Worm (Caenorhabditis elegans): ENCODE data around the gene Y46G5A.23.
A peak's percentile ranks its signal among the peaks of the same experiment; 100 is the strongest.

Y46G5A.23 gene

DNA sequence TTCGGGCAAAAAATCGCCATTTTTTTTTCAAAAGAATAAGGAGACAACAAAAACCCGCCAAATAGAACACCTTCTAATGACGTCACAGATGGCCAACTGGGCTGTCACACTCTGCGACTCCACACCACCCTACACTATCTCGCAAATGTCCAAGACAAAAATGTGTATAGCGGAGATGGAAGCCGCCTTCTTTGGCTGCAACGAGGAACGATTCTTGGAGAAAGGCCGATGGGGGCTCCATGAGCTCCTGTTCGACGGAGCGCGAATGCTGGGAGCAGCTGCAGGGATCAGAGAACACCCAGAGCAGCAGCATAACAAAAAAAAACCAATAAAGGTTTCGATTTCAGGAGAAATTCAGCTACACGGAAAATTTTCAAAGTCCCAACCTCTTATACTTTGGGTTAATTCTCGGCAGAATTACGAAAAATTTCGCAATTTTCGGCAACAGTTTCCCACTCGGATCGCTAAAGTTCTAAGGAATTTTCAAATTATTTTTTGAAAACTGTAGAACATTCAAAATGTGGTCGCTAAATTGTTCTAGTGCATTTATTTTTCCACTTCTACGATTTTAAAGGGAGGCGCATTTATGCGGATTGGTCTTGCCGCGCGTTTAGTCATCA, 22.9 kb downstream of the Y46G5A.23 start (continued):
- TF ChIP-seq aly-2 (tag; optimal IDR thresholded peaks at IDR 0.05) = no peak
- no peak for TF ChIP-seq ama-1 (optimal IDR thresholded peaks at IDR 0.05)
- peak; percentile 54 for TF ChIP-seq nhr-47 (tag; optimal IDR thresholded peaks at IDR 0.05)
- no peak for TF ChIP-seq fkh-4 (tag; optimal IDR thresholded peaks at IDR 0.05; ENCODE audit: borderline replicate concordance)
- TF ChIP-seq nhr-85 (tag) = peak; percentile 13
- TF ChIP-seq Y116A8C.19 (tag; optimal IDR thresholded peaks at IDR 0.05; ENCODE audit: borderline replicate concordance) = no peak
- TF ChIP-seq unc-98 (GFP tag; IDR thresholded peaks at IDR 0.05) = no peak
- no peak for TF ChIP-seq jun-1 (tag; optimal IDR thresholded peaks at IDR 0.05)
- no peak for TF ChIP-seq unc-30 (tag; optimal IDR thresholded peaks at IDR 0.05)
- TF ChIP-seq efl-3 (GFP tag; optimal IDR thresholded peaks at IDR 0.05) = no peak
- no peak for TF ChIP-seq nhr-90 (tag; optimal IDR thresholded peaks at IDR 0.05; ENCODE audit: poor library complexity)
- TF ChIP-seq swsn-7 (tag; optimal IDR thresholded peaks at IDR 0.05) = peak; percentile 41
- TF ChIP-seq xbp-1 (tag; optimal IDR thresholded peaks at IDR 0.05) = no peak
- no peak for TF ChIP-seq nhr-28 (tag; optimal IDR thresholded peaks at IDR 0.05)
- peak; percentile 16 for TF ChIP-seq skn-1 (tag; optimal IDR thresholded peaks at IDR 0.05)
- peak; percentile 41 for TF ChIP-seq snu-23 (GFP tag; optimal IDR thresholded peaks at IDR 0.05)
- no peak for TF ChIP-seq ceh-8 (GFP tag; optimal IDR thresholded peaks at IDR 0.05)
- no peak for TF ChIP-seq ets-5 (GFP tag; IDR thresholded peaks at IDR 0.05)
- TF ChIP-seq C04F5.9 (tag; optimal IDR thresholded peaks at IDR 0.05) = no peak
- TF ChIP-seq lin-14 (GFP tag; optimal IDR thresholded peaks at IDR 0.05) = peak; percentile 86
- no peak for TF ChIP-seq unc-130 (tag; optimal IDR thresholded peaks at IDR 0.05)
- no peak for TF ChIP-seq nhr-84 (tag; optimal IDR thresholded peaks at IDR 0.05)
- TF ChIP-seq mep-1 (tag; optimal IDR thresholded peaks at IDR 0.05) = peak; percentile 36
- TF ChIP-seq ces-1 (GFP tag; optimal IDR thresholded peaks at IDR 0.05) = no peak
- TF ChIP-seq sox-4 (tag; optimal IDR thresholded peaks at IDR 0.05) = no peak
- TF ChIP-seq tlp-1 (tag; optimal IDR thresholded peaks at IDR 0.05) = no peak
- no peak for TF ChIP-seq fos-1 (tag; optimal IDR thresholded peaks at IDR 0.05)

- no peak for TF ChIP-seq lin-39 (tag; optimal IDR thresholded peaks at IDR 0.05)
- no peak for TF ChIP-seq fkh-10 (GFP tag; optimal IDR thresholded peaks at IDR 0.05)
- no peak for TF ChIP-seq aha-1 (tag; optimal IDR thresholded peaks at IDR 0.05)
- no peak for TF ChIP-seq hlh-4 (tag; optimal IDR thresholded peaks at IDR 0.05)
- no peak for TF ChIP-seq isw-1 (GFP tag; IDR thresholded peaks at IDR 0.05)
- no peak for TF ChIP-seq mep-1 (tag; optimal IDR thresholded peaks at IDR 0.05)
- no peak for TF ChIP-seq C16A3.4 (tag; optimal IDR thresholded peaks at IDR 0.05)
- no peak for TF ChIP-seq lir-3 (tag; optimal IDR thresholded peaks at IDR 0.05; ENCODE audit: poor library complexity)
- TF ChIP-seq alr-1 (tag; optimal IDR thresholded peaks at IDR 0.05; ENCODE audit: borderline replicate concordance) = no peak
- TF ChIP-seq ceh-82 (tag; optimal IDR thresholded peaks at IDR 0.05) = no peak
- no peak for TF ChIP-seq nhr-11 (tag; optimal IDR thresholded peaks at IDR 0.05)
- no peak for TF ChIP-seq fkh-8 (tag; optimal IDR thresholded peaks at IDR 0.05)
- no peak for TF ChIP-seq unc-62 (GFP tag; optimal IDR thresholded peaks at IDR 0.05)
- TF ChIP-seq nhr-20 (tag; optimal IDR thresholded peaks at IDR 0.05) = no peak
- TF ChIP-seq unc-30 (tag; optimal IDR thresholded peaks at IDR 0.05) = no peak
- no peak for TF ChIP-seq pag-3 (tag; optimal IDR thresholded peaks at IDR 0.05; ENCODE audit: borderline replicate concordance, insufficient read depth)
- TF ChIP-seq mef-2 (tag; optimal IDR thresholded peaks at IDR 0.05) = no peak
Measured at ce11 chrII:12805161-12805560, 23.6 kb downstream of the Y46G5A.23 start, which contains the start of the genes Y46G5A.18 and Y46G5A.47. Gene Y46G5A.18, minus strand, starts transcription at chrII:12805261. Gene Y46G5A.47, minus strand, starts transcription at chrII:12805306.

Measured in whole organism, L1 larva.